Fruit fly (Drosophila melanogaster) Kc167 (cell line): ENCODE data around the gene CG9682.

Experiments used
- Myc ChIP-seq: fragments of >200 bp; optimal IDR thresholded peaks from 2 replicates; lab custom pipeline; 2017; ENCODE audit warnings: missing external identifiers
- psq ChIP-seq: fragments of >200 bp; optimal IDR thresholded peaks from 2 replicates; lab custom pipeline; 2017; ENCODE audit warnings: missing external identifiers

DNA sequence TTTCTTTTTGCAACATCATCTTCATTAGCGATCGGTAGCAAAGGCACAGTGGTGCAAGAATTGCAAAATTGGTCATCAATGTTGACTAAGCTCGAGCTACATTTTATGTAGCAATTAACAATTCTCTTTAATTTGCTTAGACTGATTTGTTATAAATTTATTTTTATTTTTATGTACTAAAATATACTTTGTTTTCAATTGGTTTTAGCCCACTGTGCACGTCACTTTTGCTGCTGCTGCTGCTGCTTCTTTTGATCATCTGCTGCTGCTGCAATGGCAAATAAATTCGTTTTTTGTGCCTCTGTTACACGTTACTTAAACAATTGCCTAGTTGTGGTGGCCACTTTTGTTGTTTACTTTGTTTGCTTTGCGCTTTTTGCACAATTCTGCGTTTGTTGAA, 45.3 kb downstream of the CG9682 start:
- no peak for TF ChIP-seq psq
- no peak for TF ChIP-seq Myc (lab: Kevin White, UChicago)
